Worm (Caenorhabditis elegans) whole organism, L1 larva: ENCODE measurements around the gene srd-42.

Experiments used
- ama-1 ChIP-seq: fragments of 150-350 bp; optimal IDR thresholded peaks from 2 replicates; lab custom pipeline; 2014
- blmp-1 ChIP-seq: fragments of 150-350 bp; optimal IDR thresholded peaks from 2 replicates; lab custom pipeline; 2014; ENCODE audit warnings: missing biosample characterization, missing genetic modification characterization
- ceh-63 ChIP-seq: fragments of 200-800 bp; sonication (Bioruptor generic); optimal IDR thresholded peaks from 2 replicates; lab custom pipeline; 2018; ENCODE audit warnings: mild to moderate bottlenecking, missing genetic modification characterization, missing compliant biosample characterization
- ceh-8 ChIP-seq: fragments of 200-800 bp; sonication (Bioruptor generic); optimal IDR thresholded peaks from 2 replicates; lab custom pipeline; 2018; ENCODE audit warnings: mild to moderate bottlenecking, missing genetic modification characterization, moderate library complexity, missing compliant biosample characterization
- ceh-90 ChIP-seq: sonication (generic microtip); optimal IDR thresholded peaks from 2 replicates; lab custom pipeline; 2016; ENCODE audit warnings: missing genetic modification characterization, missing compliant biosample characterization
- ces-1 ChIP-seq: fragments of 150-350 bp; optimal IDR thresholded peaks from 2 replicates; lab custom pipeline; 2014; ENCODE audit warnings: missing biosample characterization, missing genetic modification reagents, missing genetic modification characterization
- efl-1 ChIP-seq, 4 experiments: fragments of 150-350 bp; optimal IDR thresholded peaks in 3 of 4; peaks in 1 of 4; 1 replicate in 1 of 4; 2 replicates in 3 of 4; lab custom pipeline; 2014; ENCODE audit warnings: missing biosample characterization in 2 of 4, missing genetic modification characterization in 2 of 4, missing genetic modification reagents in 2 of 4
- efl-3 ChIP-seq: fragments of 200-800 bp; sonication (Bioruptor generic); optimal IDR thresholded peaks from 2 replicates; lab custom pipeline; 2018; ENCODE audit warnings: mild to moderate bottlenecking, missing genetic modification characterization, missing compliant biosample characterization
- egl-27 ChIP-seq, 2 experiments: fragments of 150-350 bp in 1 of 2; sonication (generic microtip); optimal IDR thresholded peaks; 3 replicates each; lab custom pipeline; 2017 to 2018; ENCODE audit warnings: missing biosample characterization in 2 of 2, missing genetic modification characterization in 2 of 2, missing genetic modification reagents in 2 of 2
- elt-2 ChIP-seq: sonication (generic microtip); optimal IDR thresholded peaks from 2 replicates; lab custom pipeline; 2016; ENCODE audit warnings: missing genetic modification characterization, mild to moderate bottlenecking, inconsistent platforms, missing compliant biosample characterization, missing genetic modification reagents
- fkh-10 ChIP-seq: sonication (generic microtip); optimal IDR thresholded peaks from 2 replicates; lab custom pipeline; 2017; ENCODE audit warnings: missing biosample characterization, missing genetic modification reagents, missing genetic modification characterization
- fkh-8 ChIP-seq: sonication (generic microtip); optimal IDR thresholded peaks from 2 replicates; lab custom pipeline; 2016; ENCODE audit warnings: mild to moderate bottlenecking, missing genetic modification characterization, missing compliant biosample characterization
- fos-1 ChIP-seq: fragments of 150-350 bp; optimal IDR thresholded peaks from 2 replicates; lab custom pipeline; 2014; ENCODE audit warnings: missing biosample characterization, missing genetic modification characterization
- hlh-17 ChIP-seq: fragments of 200-800 bp; sonication (Bioruptor generic); optimal IDR thresholded peaks from 2 replicates; lab custom pipeline; 2018; ENCODE audit warnings: missing genetic modification characterization, mild to moderate bottlenecking, missing compliant biosample characterization, moderate library complexity, borderline replicate concordance
- hpl-2 ChIP-seq: fragments of 150-350 bp; optimal IDR thresholded peaks from 2 replicates; lab custom pipeline; 2014; ENCODE audit warnings: missing biosample characterization, missing genetic modification reagents, missing genetic modification characterization
- isw-1 ChIP-seq: fragments of 200-800 bp; sonication (Bioruptor generic); IDR thresholded peaks from 2 replicates; pipeline ENCODE4 v1.3.6; 2022; ENCODE audit warnings: missing genetic modification characterization, missing compliant biosample characterization
- jun-1 ChIP-seq: fragments of 150-350 bp; optimal IDR thresholded peaks from 2 replicates; lab custom pipeline; 2014; ENCODE audit warnings: missing biosample characterization, missing genetic modification reagents, missing genetic modification characterization
- lir-3 ChIP-seq: sonication (generic microtip); optimal IDR thresholded peaks from 2 replicates; lab custom pipeline; 2016; ENCODE audit warnings: mild to moderate bottlenecking, missing genetic modification characterization, moderate library complexity, missing compliant biosample characterization; ENCODE audit not compliant: poor library complexity
- mep-1 ChIP-seq: fragments of 150-350 bp; optimal IDR thresholded peaks from 2 replicates; lab custom pipeline; 2014; ENCODE audit warnings: missing biosample characterization, missing genetic modification characterization
- nhr-11 ChIP-seq: fragments of 150-350 bp; optimal IDR thresholded peaks from 2 replicates; lab custom pipeline; 2014; ENCODE audit warnings: missing biosample characterization, missing genetic modification characterization
- nhr-12 ChIP-seq: sonication (generic microtip); optimal IDR thresholded peaks from 2 replicates; lab custom pipeline; 2017; ENCODE audit warnings: missing biosample characterization, missing genetic modification characterization
- nhr-19 ChIP-seq: fragments of 200-800 bp; sonication (Bioruptor generic); conservative IDR thresholded peaks from 2 replicates; pipeline ENCODE4 v1.3.6; 2022; ENCODE audit warnings: missing genetic modification characterization, missing compliant biosample characterization
- nhr-28 ChIP-seq: fragments of 150-350 bp; optimal IDR thresholded peaks from 2 replicates; lab custom pipeline; 2014; ENCODE audit warnings: missing biosample characterization, missing genetic modification characterization
- nhr-47 ChIP-seq: sonication (generic microtip); optimal IDR thresholded peaks from 2 replicates; lab custom pipeline; 2016; ENCODE audit warnings: mild to moderate bottlenecking, missing genetic modification characterization, moderate library complexity, missing compliant biosample characterization
- nhr-71 ChIP-seq: sonication (generic microtip); optimal IDR thresholded peaks from 2 replicates; lab custom pipeline; 2016; ENCODE audit warnings: mild to moderate bottlenecking, missing genetic modification characterization, moderate library complexity, missing compliant biosample characterization
- nhr-77 ChIP-seq: fragments of 150-350 bp; optimal IDR thresholded peaks from 2 replicates; lab custom pipeline; 2014; ENCODE audit warnings: missing biosample characterization, missing genetic modification characterization
- pax-3 ChIP-seq: fragments of 200-800 bp; sonication (Bioruptor generic); optimal IDR thresholded peaks from 2 replicates; lab custom pipeline; 2018; ENCODE audit warnings: mild to moderate bottlenecking, missing genetic modification characterization, moderate library complexity, missing compliant biosample characterization
- rnt-1 ChIP-seq: sonication (generic microtip); optimal IDR thresholded peaks from 2 replicates; lab custom pipeline; 2016; ENCODE audit warnings: mild to moderate bottlenecking, missing genetic modification characterization, moderate library complexity, missing compliant biosample characterization
- snpc-4 ChIP-seq: fragments of 150-350 bp; optimal IDR thresholded peaks from 2 replicates; lab custom pipeline; 2014; ENCODE audit warnings: missing biosample characterization, missing genetic modification characterization
- tbx-2 ChIP-seq: sonication (generic microtip); optimal IDR thresholded peaks from 2 replicates; lab custom pipeline; 2016; ENCODE audit warnings: missing genetic modification characterization, missing compliant biosample characterization
- tlp-1 ChIP-seq: fragments of 150-350 bp; optimal IDR thresholded peaks from 2 replicates; lab custom pipeline; 2014; ENCODE audit warnings: missing biosample characterization, missing genetic modification characterization
- unc-130 ChIP-seq: fragments of 150-350 bp; optimal IDR thresholded peaks from 2 replicates; lab custom pipeline; 2017; ENCODE audit warnings: missing biosample characterization, missing genetic modification characterization, inconsistent platforms
- unc-62 ChIP-seq: fragments of 150-350 bp; optimal IDR thresholded peaks from 2 replicates; lab custom pipeline; 2014; ENCODE audit warnings: missing biosample characterization, missing genetic modification reagents, missing genetic modification characterization
- unc-86 ChIP-seq: sonication (generic microtip); optimal IDR thresholded peaks from 2 replicates; lab custom pipeline; 2016; ENCODE audit warnings: missing genetic modification characterization, missing compliant biosample characterization
- unc-98 ChIP-seq: fragments of 200-800 bp; sonication (Bioruptor generic); IDR thresholded peaks from 2 replicates; pipeline ENCODE4 v1.3.6; 2022; ENCODE audit warnings: missing genetic modification characterization, missing compliant biosample characterization
- vab-15 ChIP-seq: sonication (generic microtip); optimal IDR thresholded peaks from 2 replicates; lab custom pipeline; 2017; ENCODE audit warnings: missing genotype, mild to moderate bottlenecking, missing genetic modification characterization, missing compliant biosample characterization
- xbp-1 ChIP-seq: sonication (generic microtip); optimal IDR thresholded peaks from 2 replicates; lab custom pipeline; 2016; ENCODE audit warnings: missing genetic modification characterization, missing compliant biosample characterization
- zag-1 ChIP-seq: fragments of 150-350 bp; optimal IDR thresholded peaks from 2 replicates; lab custom pipeline; 2014; ENCODE audit warnings: missing biosample characterization, missing genetic modification characterization
- zip-4 ChIP-seq: fragments of 200-800 bp; sonication (Bioruptor generic); optimal IDR thresholded peaks from 2 replicates; lab custom pipeline; 2018; ENCODE audit warnings: mild to moderate bottlenecking, missing genetic modification characterization, moderate library complexity, missing compliant biosample characterization

srd-42 gene

ce11 chrX:13264550-13264949, 38.7 kb downstream of the srd-42 start (continued):
- no peak for TF ChIP-seq egl-27 (tag; optimal IDR thresholded peaks at IDR 0.05; lab: Kevin White, UChicago)
- TF ChIP-seq xbp-1 (tag; lab: Kevin White, UChicago) = peak; percentile 43
- TF ChIP-seq ces-1 (GFP tag; lab: Kevin White, UChicago) = no peak
- peak; percentile 54 for TF ChIP-seq jun-1 (tag; lab: Kevin White, UChicago)
- no peak for TF ChIP-seq vab-15
- peak; percentile 16 for TF ChIP-seq isw-1 (GFP tag; lab: Robert Waterston, UW)
- peak; percentile 44 for TF ChIP-seq unc-86 (tag; lab: Kevin White, UChicago)
- TF ChIP-seq tbx-2 (tag; lab: Kevin White, UChicago) = peak; percentile 27
- peak; percentile 43 for TF ChIP-seq fos-1 (tag; lab: Kevin White, UChicago)

- TF ChIP-seq rnt-1 = no peak
- TF ChIP-seq nhr-11 (tag; lab: Kevin White, UChicago) = no peak
- TF ChIP-seq zip-4 = no peak
- no peak for TF ChIP-seq nhr-12 (tag; lab: Kevin White, UChicago)
- TF ChIP-seq pax-3 (tag; lab: Kevin White, UChicago) = no peak
- no peak for TF ChIP-seq elt-2 (tag; lab: Kevin White, UChicago)
- no peak for TF ChIP-seq ceh-8 (GFP tag; lab: Kevin White, UChicago)
- TF ChIP-seq nhr-77 (tag; lab: Kevin White, UChicago) = no peak
- no peak for TF ChIP-seq vab-15
- TF ChIP-seq efl-3 = no peak
- no peak for TF ChIP-seq fkh-10 (GFP tag; lab: Kevin White, UChicago)
- TF ChIP-seq unc-98 (GFP tag; lab: Robert Waterston, UW) = no peak
- TF ChIP-seq jun-1 (tag; lab: Kevin White, UChicago) = no peak
- no peak for TF ChIP-seq hlh-17 (GFP tag; lab: Kevin White, UChicago)
- TF ChIP-seq ceh-63 (GFP tag; lab: Kevin White, UChicago) = no peak
- TF ChIP-seq, all 84 proteins: peak for 0
These were observed 41.1 kb downstream of the srd-42 start, which contains the start of gene K09A11.1 for ce11 chrX:13262195-13262594. K09A11.1 (plus strand) TSS chrX:13262495.

ce11 chrX:13261037-13261592, 42.1 kb downstream of the srd-42 start:
- peak; percentile 0 for TF ChIP-seq elt-2 (tag; lab: Kevin White, UChicago)
- TF ChIP-seq snpc-4 (tag; lab: Kevin White, UChicago) = peak; percentile 11
- TF ChIP-seq nhr-71 (tag; lab: Kevin White, UChicago) = peak; percentile 8
- TF ChIP-seq, all 84 proteins: peak for 3; not testable (repeated sequence) for 81

- TF ChIP-seq ceh-90 (tag; lab: Kevin White, UChicago) (no peak), elt-2 (tag; lab: Kevin White, UChicago) (peak; percentile 82), unc-62 (GFP tag; lab: Kevin White, UChicago) (no peak), tlp-1 (tag; lab: Kevin White, UChicago) (peak; percentile 77), efl-1 (optimal IDR thresholded peaks at IDR 0.05; lab: Kevin White, UChicago) (no peak), efl-1 (GFP tag; optimal IDR thresholded peaks at IDR 0.05 in 1 of 2; lab: Kevin White, UChicago) (peak in 1 of 2 experiments; percentile 41)
These were observed 45.7 kb downstream of the srd-42 start, which contains the start of gene K08H2.10 for ce11 chrX:13257577-13257976. K08H2.10 (plus strand) TSS chrX:13257806.

ce11 chrX:13251914-13252434, 51.3 kb downstream of the srd-42 start, which contains the start of gene nhr-32:
nhr-32 (plus strand) TSS chrX:13251964.
- TF ChIP-seq ceh-90 (tag; lab: Kevin White, UChicago) (no peak), fkh-8 (tag; lab: Kevin White, UChicago) (no peak), nhr-19 (GFP tag; lab: Robert Waterston, UW) (no peak), nhr-28 (tag; lab: Kevin White, UChicago) (no peak), mep-1 (tag; lab: Kevin White, UChicago) (no peak), zip-4 (no peak), rnt-1 (no peak), hpl-2 (GFP tag; lab: Kevin White, UChicago) (no peak), ama-1 (lab: Kevin White, UChicago) (no peak), zag-1 (tag; lab: Kevin White, UChicago) (no peak), unc-130 (tag; lab: Kevin White, UChicago) (no peak), nhr-47 (tag; lab: Kevin White, UChicago) (no peak), unc-98 (GFP tag; lab: Robert Waterston, UW) (no peak), lir-3 (no peak), pax-3 (tag; lab: Kevin White, UChicago) (no peak), blmp-1 (tag; lab: Kevin White, UChicago) (no peak)
- TF ChIP-seq, all 84 proteins: peak for 0
